Worm (Caenorhabditis elegans): ENCODE measurements around the gene F36G9.7.

- TF ChIP-seq tbx-8 (GFP tag; optimal IDR thresholded peaks at IDR 0.05) (no peak), sptf-1 (tag; optimal IDR thresholded peaks at IDR 0.05) (no peak), pha-4 (tag; optimal IDR thresholded peaks at IDR 0.05) (no peak), elt-3 (tag; optimal IDR thresholded peaks at IDR 0.05) (no peak), ceh-83 (GFP tag; optimal IDR thresholded peaks at IDR 0.05) (no peak), unc-62 (GFP tag; optimal IDR thresholded peaks at IDR 0.05) (no peak), nhr-12 (tag; optimal IDR thresholded peaks at IDR 0.05) (no peak)
These were observed 37.2 kb downstream of the F36G9.7 start, which contains the start of gene srw-26 for ce11 chrV:15932390-15932789.
